Fruit fly (Drosophila melanogaster): Measurements from ENCODE around the gene CG42264.
A peak's percentile ranks its signal among the peaks of the same experiment; 100 is the strongest.

The CG42264 gene

DNA sequence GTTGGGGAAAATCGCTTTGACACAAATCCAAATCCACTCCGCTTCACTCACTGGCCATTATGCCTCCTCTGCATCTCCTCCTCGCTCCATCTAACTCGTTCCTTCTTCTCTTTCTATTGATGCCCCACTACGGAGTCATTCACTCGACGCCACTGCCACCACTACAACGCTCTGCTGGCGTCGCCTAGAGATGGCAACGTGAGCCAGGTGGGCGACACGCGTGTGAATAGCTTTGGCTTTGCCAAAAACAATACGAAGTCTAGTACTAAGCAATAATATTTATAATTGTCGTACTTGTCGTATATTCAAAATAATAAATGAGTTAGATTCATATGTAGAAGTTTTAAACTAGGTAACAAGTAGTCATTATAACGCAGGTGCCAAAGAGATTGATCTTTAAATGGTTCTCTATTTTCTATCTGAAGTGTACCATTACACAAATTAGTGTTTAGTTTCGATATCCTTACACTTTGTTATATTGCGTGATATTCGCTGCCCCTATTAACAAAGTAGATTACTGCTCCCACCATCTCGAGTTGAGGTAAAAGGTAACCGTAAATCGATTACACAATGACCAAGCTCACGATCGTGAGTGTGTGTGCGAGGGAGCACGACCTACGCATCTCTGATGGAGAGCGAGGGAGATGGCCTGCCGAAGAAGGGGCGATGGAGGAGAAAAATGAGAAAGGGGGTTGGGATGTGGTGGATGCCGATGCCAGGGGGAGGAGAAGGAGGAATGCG is 31.3 kb downstream of the CG42264 start (continued):
- TF ChIP-seq Dref (GFP tag; IDR thresholded peaks at IDR 0.05): peak; percentile 35
- no peak for TF ChIP-seq CG10274 (GFP tag; optimal IDR thresholded peaks at IDR 0.05)
- peak in 1 of 2 experiments; percentile 4 for TF ChIP-seq dpn (GFP tag; optimal IDR thresholded peaks at IDR 0.05)
- TF ChIP-seq CG13287 (GFP tag; IDR thresholded peaks at IDR 0.05; ENCODE audit: partially characterized antibody): peak; percentile 73
- no peak for TF ChIP-seq CG7271 (tag; optimal IDR thresholded peaks at IDR 0.05)
- peak; percentile 17 for TF ChIP-seq az2 (GFP tag; optimal IDR thresholded peaks at IDR 0.05)
- TF ChIP-seq MTF-1 (GFP tag; optimal IDR thresholded peaks at IDR 0.05; ENCODE audit: borderline replicate concordance): no peak
- no peak; the same call in 1 of the 2 replicates for TF ChIP-seq seq (GFP tag; IDR thresholded peaks at IDR 0.05)
- no peak for TF ChIP-seq croc (GFP tag; conservative IDR thresholded peaks at IDR 0.05)
- TF ChIP-seq Dll (GFP tag; IDR thresholded peaks at IDR 0.05; ENCODE audit: partially characterized antibody): peak; percentile 81
- no peak for TF ChIP-seq TFAM (GFP tag; optimal IDR thresholded peaks at IDR 0.05)
- TF ChIP-seq h (optimal IDR thresholded peaks at IDR 0.05): no peak
- TF ChIP-seq CG2120 (GFP tag; optimal IDR thresholded peaks at IDR 0.05): peak; percentile 66
- TF ChIP-seq jumu (GFP tag; optimal IDR thresholded peaks at IDR 0.05): peak; percentile 17
- TF ChIP-seq hbn (GFP tag; IDR thresholded peaks at IDR 0.05; ENCODE audit: partially characterized antibody): peak; percentile 47
- peak; percentile 55; the same call in 1 of the 2 replicates for TF ChIP-seq NFAT (GFP tag; IDR thresholded peaks at IDR 0.05)
- TF ChIP-seq crol (GFP tag; IDR thresholded peaks at IDR 0.05): peak; percentile 85
- peak; percentile 44; the same call in 1 of the 2 replicates for TF ChIP-seq inv (GFP tag; IDR thresholded peaks at IDR 0.05; ENCODE audit: partially characterized antibody)
- TF ChIP-seq CG7357 (GFP tag; IDR thresholded peaks at IDR 0.05): 0 out of 3 replicates have a peak, but pooled peaks have one; percentile 22
- 0 out of 2 replicates have a peak, but pooled peaks have one; percentile 35 for TF ChIP-seq Ptx1 (GFP tag; IDR thresholded peaks at IDR 0.05)
- peak; percentile 9 for TF ChIP-seq her (GFP tag; optimal IDR thresholded peaks at IDR 0.05)
- no peak for TF ChIP-seq CG14965 (GFP tag; optimal IDR thresholded peaks at IDR 0.05; ENCODE audit: borderline replicate concordance)
- peak; percentile 61 for TF ChIP-seq slbo (GFP tag; IDR thresholded peaks at IDR 0.05)
- TF ChIP-seq CoRest (tag; optimal IDR thresholded peaks at IDR 0.05): peak; percentile 2
- TF ChIP-seq Hmx (GFP tag; optimal IDR thresholded peaks at IDR 0.05): no peak
- peak; percentile 45 for TF ChIP-seq CG30403 (GFP tag; optimal IDR thresholded peaks at IDR 0.05)
- TF ChIP-seq Sry-β (GFP tag; optimal IDR thresholded peaks at IDR 0.05): peak; percentile 86
- peak; percentile 22 for TF ChIP-seq CG15011 (GFP tag; optimal IDR thresholded peaks at IDR 0.05)
- TF ChIP-seq grau (tag; optimal IDR thresholded peaks at IDR 0.05): peak; percentile 9
- peak; percentile 84 for TF ChIP-seq sens (GFP tag)
- TF ChIP-seq CG2199 (GFP tag; IDR thresholded peaks at IDR 0.05): no peak
- no peak for TF ChIP-seq CG7372 (GFP tag; IDR thresholded peaks at IDR 0.05)
- no peak for TF ChIP-seq schlank (tag; optimal IDR thresholded peaks at IDR 0.05)
- 0 out of 2 replicates have a peak, but pooled peaks have one; percentile 18 for TF ChIP-seq CG31441 (GFP tag; IDR thresholded peaks at IDR 0.05)
- TF ChIP-seq nerfin-2 (GFP tag; IDR thresholded peaks at IDR 0.05; ENCODE audit: partially characterized antibody): peak; percentile 47; the same call in 1 of the 2 replicates
- TF ChIP-seq CG14014 (GFP tag; IDR thresholded peaks at IDR 0.05): 0 out of 2 replicates have a peak, but pooled peaks have one; percentile 7
- TF ChIP-seq D (optimal IDR thresholded peaks at IDR 0.05): no peak
- peak; percentile 15 for TF ChIP-seq D (GFP tag; optimal IDR thresholded peaks at IDR 0.05)
- TF ChIP-seq shn (GFP tag; optimal IDR thresholded peaks at IDR 0.05): no peak
- peak; percentile 17 for TF ChIP-seq Meics (GFP tag; optimal IDR thresholded peaks at IDR 0.05)
- TF ChIP-seq CG16779 (GFP tag; IDR thresholded peaks at IDR 0.05): 0 out of 2 replicates have a peak, but pooled peaks have one; percentile 14
- peak; percentile 62 for TF ChIP-seq amos (GFP tag; IDR thresholded peaks at IDR 0.05; ENCODE audit: partially characterized antibody)
- no peak for TF ChIP-seq CTCF (GFP tag; optimal IDR thresholded peaks at IDR 0.05)
- TF ChIP-seq CG15514 (GFP tag; optimal IDR thresholded peaks at IDR 0.05): peak; percentile 11
- peak; percentile 18 for TF ChIP-seq CG10147 (GFP tag; optimal IDR thresholded peaks at IDR 0.05)
- TF ChIP-seq Hr78 (GFP tag; optimal IDR thresholded peaks at IDR 0.05): peak in 1 of 2 experiments; percentile 36
- peak in 1 of 2 experiments; percentile 11 for TF ChIP-seq Trl (optimal IDR thresholded peaks at IDR 0.05)
- no peak for TF ChIP-seq Trl (GFP tag; optimal IDR thresholded peaks at IDR 0.05)
- TF ChIP-seq nmo (GFP tag; optimal IDR thresholded peaks at IDR 0.05): no peak
- peak; percentile 68 for TF ChIP-seq CG6175 (GFP tag; IDR thresholded peaks at IDR 0.05)
